Worm (Caenorhabditis elegans): ENCODE data around the gene F20B6.6.
A peak's percentile ranks its signal among the peaks of the same experiment; 100 is the strongest.

F20B6.6 gene

ce11 chrX:4196431-4196830 lies 5.6 kb downstream of the F20B6.6 start, which contains the start of gene F20B6.4:
Gene F20B6.4 (minus strand): TSS chrX:4196531.
- no peak for TF ChIP-seq klf-2 (GFP tag; conservative IDR thresholded peaks at IDR 0.05)
- no peak for TF ChIP-seq tab-1 (GFP tag; IDR thresholded peaks at IDR 0.05)
- no peak for TF ChIP-seq cog-1 (tag; optimal IDR thresholded peaks at IDR 0.05)
- TF ChIP-seq flt-1 (GFP tag; IDR thresholded peaks at IDR 0.05) = no peak
- no peak for TF ChIP-seq med-1 (GFP tag; optimal IDR thresholded peaks at IDR 0.05; ENCODE audit: insufficient read depth)
- TF ChIP-seq ztf-29 (GFP tag; IDR thresholded peaks at IDR 0.05) = no peak

- no peak for TF ChIP-seq ztf-23 (GFP tag; IDR thresholded peaks at IDR 0.05)
- TF ChIP-seq flt-1 (GFP tag; IDR thresholded peaks at IDR 0.05) = no peak
- no peak for TF ChIP-seq ref-1 (GFP tag; conservative IDR thresholded peaks at IDR 0.05)
- TF ChIP-seq T22C8.4 (GFP tag; IDR thresholded peaks at IDR 0.05) = no peak
- no peak for TF ChIP-seq cog-1 (tag; optimal IDR thresholded peaks at IDR 0.05)
- TF ChIP-seq med-1 (GFP tag; optimal IDR thresholded peaks at IDR 0.05; ENCODE audit: insufficient read depth) = no peak
- no peak for TF ChIP-seq tab-1 (GFP tag; IDR thresholded peaks at IDR 0.05)
- TF ChIP-seq klf-2 (GFP tag; conservative IDR thresholded peaks at IDR 0.05) = no peak
- no peak for TF ChIP-seq ztf-29 (GFP tag; IDR thresholded peaks at IDR 0.05)
These were observed 8.9 kb downstream of the F20B6.6 start for ce11 chrX:4193080-4193479.

DNA sequence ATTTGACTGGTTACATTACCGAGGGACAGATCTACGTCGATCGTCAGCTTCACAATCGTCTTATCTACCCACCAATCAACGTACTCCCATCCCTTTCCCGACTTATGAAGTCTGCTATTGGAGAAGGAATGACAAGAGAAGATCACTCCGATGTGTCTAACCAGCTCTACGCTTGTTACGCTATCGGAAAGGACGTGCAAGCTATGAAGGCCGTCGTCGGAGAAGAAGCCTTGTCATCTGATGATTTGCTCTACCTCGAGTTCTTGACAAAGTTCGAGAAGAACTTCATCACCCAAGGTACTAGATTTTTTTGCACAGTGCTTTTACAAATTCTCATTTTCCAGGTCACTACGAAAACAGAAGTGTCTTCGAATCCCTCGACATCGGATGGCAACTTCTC lies 9.8 kb downstream of the F20B6.6 start:
- TF ChIP-seq med-1 (GFP tag; optimal IDR thresholded peaks at IDR 0.05; ENCODE audit: insufficient read depth) = no peak

- TF ChIP-seq cog-1 (tag; optimal IDR thresholded peaks at IDR 0.05) (peak; percentile 67), med-1 (GFP tag; optimal IDR thresholded peaks at IDR 0.05; ENCODE audit: insufficient read depth) (no peak)
These were observed 11.4 kb downstream of the F20B6.6 start, which contains the start of gene vha-12 for ce11 chrX:4190537-4191144. Gene vha-12 (plus strand): TSS chrX:4191094.

DNA sequence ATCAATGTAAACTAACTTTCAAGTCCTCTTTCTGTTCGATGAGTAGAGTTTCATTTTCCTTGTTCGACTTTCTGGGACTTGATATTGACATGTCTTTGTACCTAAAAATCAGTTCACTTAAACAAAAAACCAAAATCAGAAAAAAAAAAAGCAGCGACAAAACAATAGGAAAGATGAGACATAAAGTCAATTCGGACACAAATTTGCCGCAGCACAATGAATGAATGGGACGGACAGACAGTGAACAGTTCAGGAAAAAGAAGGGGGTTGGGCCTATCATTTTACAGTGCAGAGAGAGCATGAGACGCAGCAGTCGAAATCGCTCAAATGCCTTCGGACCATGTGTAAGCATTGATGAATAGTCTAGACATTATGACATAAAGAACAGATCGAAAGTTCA lies 15.4 kb downstream of the F20B6.6 start, which contains the start of gene mrp-6:
TSS of gene mrp-6 (minus strand) at position 101 of the 400 bp plus-strand sequence.
- TF ChIP-seq cog-1 (tag; optimal IDR thresholded peaks at IDR 0.05) (no peak), ztf-29 (GFP tag; IDR thresholded peaks at IDR 0.05) (no peak), klf-2 (GFP tag; conservative IDR thresholded peaks at IDR 0.05) (no peak), flt-1 (GFP tag; IDR thresholded peaks at IDR 0.05) (no peak), ztf-23 (GFP tag; IDR thresholded peaks at IDR 0.05) (no peak), ref-1 (GFP tag; conservative IDR thresholded peaks at IDR 0.05) (no peak), med-1 (GFP tag; optimal IDR thresholded peaks at IDR 0.05; ENCODE audit: insufficient read depth) (no peak), tab-1 (GFP tag; IDR thresholded peaks at IDR 0.05) (no peak), T22C8.4 (GFP tag; IDR thresholded peaks at IDR 0.05) (no peak)

ce11 chrX:4177394-4177793 lies 24.6 kb downstream of the F20B6.6 start, which contains the start of gene ZK470.6:
Gene ZK470.6 (minus strand): TSS chrX:4177494.
- TF ChIP-seq tab-1 (GFP tag; IDR thresholded peaks at IDR 0.05) (no peak), T22C8.4 (GFP tag; IDR thresholded peaks at IDR 0.05) (no peak), ref-1 (GFP tag; conservative IDR thresholded peaks at IDR 0.05) (no peak), cog-1 (tag; optimal IDR thresholded peaks at IDR 0.05) (no peak), ztf-29 (GFP tag; IDR thresholded peaks at IDR 0.05) (no peak), flt-1 (GFP tag; IDR thresholded peaks at IDR 0.05) (no peak), med-1 (GFP tag; optimal IDR thresholded peaks at IDR 0.05; ENCODE audit: insufficient read depth) (no peak), ztf-23 (GFP tag; IDR thresholded peaks at IDR 0.05) (no peak), klf-2 (GFP tag; conservative IDR thresholded peaks at IDR 0.05) (no peak)

DNA sequence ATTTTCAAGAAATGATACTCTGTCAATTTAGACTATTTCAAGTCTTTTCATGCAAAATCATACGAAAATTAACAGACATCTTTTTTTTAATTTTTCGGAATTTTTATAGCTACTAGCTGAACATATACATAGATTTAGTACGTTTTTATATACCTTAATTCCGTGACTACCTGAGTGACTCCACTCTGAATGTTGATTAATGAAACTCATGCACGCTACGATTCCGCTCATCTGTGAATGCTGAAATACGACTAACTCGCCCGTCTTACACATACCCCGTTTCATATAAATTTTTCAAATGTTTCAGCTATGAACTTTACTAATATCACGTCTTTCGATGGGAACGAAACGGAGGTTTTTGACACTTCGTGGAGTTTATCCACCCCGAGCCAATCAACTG lies 34.9 kb downstream of the F20B6.6 start, which contains the start of gene ZK470.14:
TSS of gene ZK470.14 (plus strand) at position 301 of the 400 bp plus-strand sequence.
- TF ChIP-seq med-1 (GFP tag; optimal IDR thresholded peaks at IDR 0.05; ENCODE audit: insufficient read depth) (no peak), ref-1 (GFP tag; conservative IDR thresholded peaks at IDR 0.05) (no peak), ztf-29 (GFP tag; IDR thresholded peaks at IDR 0.05) (no peak), cog-1 (tag; optimal IDR thresholded peaks at IDR 0.05) (no peak), T22C8.4 (GFP tag; IDR thresholded peaks at IDR 0.05) (no peak), klf-2 (GFP tag; conservative IDR thresholded peaks at IDR 0.05) (no peak), flt-1 (GFP tag; IDR thresholded peaks at IDR 0.05) (no peak), ztf-23 (GFP tag; IDR thresholded peaks at IDR 0.05) (no peak), tab-1 (GFP tag; IDR thresholded peaks at IDR 0.05) (no peak)

DNA sequence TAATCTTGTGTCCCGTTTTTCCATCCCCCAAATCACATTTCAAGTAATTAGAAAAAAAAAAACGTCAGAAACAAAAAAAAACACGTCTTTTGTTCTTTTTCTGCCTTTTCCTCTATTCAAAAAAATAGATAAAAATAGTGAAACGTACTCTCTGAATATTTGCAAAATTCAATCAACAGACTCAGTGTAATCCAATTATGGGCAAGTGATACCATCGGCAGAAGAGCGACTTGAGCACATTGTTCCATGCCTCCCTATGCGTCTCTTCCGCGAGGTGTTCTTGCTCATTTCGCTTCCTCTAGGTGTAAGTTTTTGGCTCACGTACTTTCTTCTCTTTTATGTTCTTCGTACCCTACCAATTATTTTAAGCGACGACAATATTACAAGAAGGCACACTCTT lies 38.6 kb downstream of the F20B6.6 start, which contains the start of gene ZK470.1:
TSS of gene ZK470.1 (plus strand) at position 301 of the 400 bp plus-strand sequence.
- no peak for TF ChIP-seq med-1 (GFP tag; optimal IDR thresholded peaks at IDR 0.05; ENCODE audit: insufficient read depth)
- no peak for TF ChIP-seq tab-1 (GFP tag; IDR thresholded peaks at IDR 0.05)
- TF ChIP-seq cog-1 (tag; optimal IDR thresholded peaks at IDR 0.05) = no peak
- TF ChIP-seq ztf-29 (GFP tag; IDR thresholded peaks at IDR 0.05) = no peak
- TF ChIP-seq T22C8.4 (GFP tag; IDR thresholded peaks at IDR 0.05) = no peak
- no peak for TF ChIP-seq ref-1 (GFP tag; conservative IDR thresholded peaks at IDR 0.05)
- no peak for TF ChIP-seq ztf-23 (GFP tag; IDR thresholded peaks at IDR 0.05)
- TF ChIP-seq flt-1 (GFP tag; IDR thresholded peaks at IDR 0.05) = no peak
- no peak for TF ChIP-seq klf-2 (GFP tag; conservative IDR thresholded peaks at IDR 0.05)

DNA sequence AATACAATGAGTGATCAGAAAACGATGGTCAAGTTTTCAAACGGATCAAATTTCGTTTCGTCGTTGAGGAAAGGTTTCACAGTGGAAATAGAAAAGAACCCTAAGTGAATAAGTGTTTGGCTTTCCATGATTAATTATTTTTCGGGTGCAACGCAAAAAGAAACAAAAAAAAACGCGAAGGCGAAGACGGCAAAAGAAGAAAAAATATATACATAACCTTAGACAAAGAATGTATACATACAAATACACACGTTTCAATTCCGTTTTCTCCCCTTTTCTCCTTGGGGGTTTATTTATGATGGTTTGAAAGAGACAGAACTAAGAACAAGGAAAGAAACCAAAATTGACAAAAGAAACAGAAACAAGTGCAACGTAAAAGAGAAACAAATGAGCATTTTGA lies 40.1 kb downstream of the F20B6.6 start:
- TF ChIP-seq ztf-23 (GFP tag; IDR thresholded peaks at IDR 0.05) = no peak
- no peak for TF ChIP-seq ztf-29 (GFP tag; IDR thresholded peaks at IDR 0.05)
- no peak for TF ChIP-seq ref-1 (GFP tag; conservative IDR thresholded peaks at IDR 0.05)

- no peak for TF ChIP-seq tab-1 (GFP tag; IDR thresholded peaks at IDR 0.05)
These were observed 42.1 kb downstream of the F20B6.6 start for ce11 chrX:4159929-4160328.

All from whole organism, midembryonic.